Worm (Caenorhabditis elegans): ENCODE measurements around the gene T12B3.3.

- TF ChIP-seq nhr-237 (tag; optimal IDR thresholded peaks at IDR 0.05), result no peak
- no peak for TF ChIP-seq lin-13 (tag; optimal IDR thresholded peaks at IDR 0.05)
Measured at ce11 chrIV:7403422-7403821, 28.5 kb downstream of the T12B3.3 start.

Measured in whole organism, mixed stage, embryonic.